Worm (Caenorhabditis elegans) whole organism, L4 larva: Measurements from ENCODE around the gene K04C2.2.
A peak's percentile ranks its signal among the peaks of the same experiment; 100 is the strongest.

Source experiments
- F26F4.8 ChIP-seq: fragments of 200-800 bp; sonication (Bioruptor generic); conservative IDR thresholded peaks from 2 replicates; pipeline ENCODE4 v1.3.6; 2022; ENCODE audit warnings: missing genetic modification characterization, missing compliant biosample characterization
- F37D6.2 ChIP-seq: sonication (generic microtip); optimal IDR thresholded peaks from 2 replicates; lab custom pipeline; 2016; ENCODE audit warnings: mild to moderate bottlenecking, missing genetic modification characterization, missing compliant biosample characterization
- F44E2.7 ChIP-seq: fragments of 200-800 bp; sonication (Bioruptor generic); IDR thresholded peaks from 2 replicates; pipeline ENCODE4 v2.1.2; 2022; ENCODE audit warnings: missing genetic modification characterization, missing compliant biosample characterization
- F49E8.2 ChIP-seq: sonication (generic microtip); optimal IDR thresholded peaks from 2 replicates; lab custom pipeline; 2016; ENCODE audit warnings: missing compliant biosample characterization, mild to moderate bottlenecking, missing genetic modification characterization, borderline replicate concordance
- T20F7.1 ChIP-seq: fragments of 200-800 bp; sonication (Bioruptor generic); optimal IDR thresholded peaks from 2 replicates; lab custom pipeline; 2018; ENCODE audit warnings: mild to moderate bottlenecking, missing genetic modification characterization, missing compliant biosample characterization
- Y105C5A.15 ChIP-seq: fragments of 200-800 bp; sonication (Bioruptor generic); IDR thresholded peaks from 2 replicates; pipeline ENCODE4 v1.3.6; 2022; ENCODE audit warnings: missing genetic modification characterization, missing compliant biosample characterization
- Y48G9A.11 ChIP-seq: fragments of 200-800 bp; sonication (Bioruptor generic); IDR thresholded peaks from 2 replicates; pipeline ENCODE4 v1.3.6; 2022; ENCODE audit warnings: missing genetic modification reagents, missing genetic modification characterization, missing compliant biosample characterization
- ZK337.2 ChIP-seq: fragments of 200-800 bp; sonication (Bioruptor generic); IDR thresholded peaks from 2 replicates; pipeline ENCODE4 v1.3.6; 2022; ENCODE audit warnings: missing genetic modification reagents, missing genetic modification characterization, missing compliant biosample characterization
- ZK546.5 ChIP-seq, 2 experiments: sonication (generic microtip); optimal IDR thresholded peaks; 2 replicates each; lab custom pipeline; 2017; ENCODE audit warnings: missing biosample characterization in 2 of 2, missing genetic modification characterization in 2 of 2
- aha-1 ChIP-seq: fragments of 150-350 bp; peaks from one replicate; lab custom pipeline; 2014; ENCODE audit warnings: missing biosample characterization, missing genetic modification characterization
- aly-2 ChIP-seq: sonication (generic microtip); optimal IDR thresholded peaks from 2 replicates; lab custom pipeline; 2018; ENCODE audit warnings: missing biosample characterization, missing genetic modification characterization
- ama-1 ChIP-seq: fragments of 150-350 bp; optimal IDR thresholded peaks from 2 replicates; lab custom pipeline; 2014; ENCODE audit warnings: inconsistent platforms, mixed read lengths
- ceh-44 ChIP-seq: fragments of 200-800 bp; sonication (Bioruptor generic); IDR thresholded peaks from 2 replicates; pipeline ENCODE4 v1.3.6; 2022; ENCODE audit warnings: missing genetic modification reagents, missing genetic modification characterization, missing compliant biosample characterization
- daf-16 ChIP-seq, 3 experiments: sonication (generic microtip); optimal IDR thresholded peaks; 2 replicates each; lab custom pipeline; 2016 to 2017; ENCODE audit warnings: missing genetic modification characterization in 3 of 3, missing genetic modification reagents in 3 of 3, mild to moderate bottlenecking in 2 of 3, missing compliant biosample characterization in 2 of 3, missing biosample characterization in 1 of 3, moderate library complexity in 1 of 3
- dmd-6 ChIP-seq: fragments of 200-800 bp; sonication (Bioruptor generic); IDR thresholded peaks from 2 replicates; pipeline ENCODE4 v1.3.6; 2022; ENCODE audit warnings: missing genetic modification reagents, missing genetic modification characterization, missing compliant biosample characterization
- duxl-1 ChIP-seq: sonication (generic microtip); optimal IDR thresholded peaks from 2 replicates; lab custom pipeline; 2016; ENCODE audit warnings: mild to moderate bottlenecking, missing genetic modification characterization, moderate library complexity, missing compliant biosample characterization; ENCODE audit not compliant: poor library complexity
- gei-8 ChIP-seq: fragments of 200-800 bp; sonication (Bioruptor generic); optimal IDR thresholded peaks from 2 replicates; lab custom pipeline; 2018; ENCODE audit warnings: mild to moderate bottlenecking, missing genetic modification characterization, missing compliant biosample characterization
- hif-1 ChIP-seq, 2 experiments: sonication (generic microtip); optimal IDR thresholded peaks; 2 replicates each; lab custom pipeline; 2016 to 2017; ENCODE audit warnings: missing compliant biosample characterization in 2 of 2, missing genetic modification characterization in 2 of 2, missing genetic modification reagents in 2 of 2, missing genotype in 2 of 2, mild to moderate bottlenecking in 1 of 2
- hmg-1.1 ChIP-seq: fragments of 200-800 bp; sonication (Bioruptor generic); IDR thresholded peaks from 2 replicates; pipeline ENCODE4 v1.3.6; 2022; ENCODE audit warnings: missing genetic modification reagents, missing genetic modification characterization, missing compliant biosample characterization
- lin-39 ChIP-seq: fragments of 150-350 bp; optimal IDR thresholded peaks from 2 replicates; lab custom pipeline; 2014; ENCODE audit warnings: missing biosample characterization, missing genetic modification reagents, missing genetic modification characterization
- lir-3 ChIP-seq: sonication (generic microtip); optimal IDR thresholded peaks from 2 replicates; lab custom pipeline; 2016; ENCODE audit warnings: mild to moderate bottlenecking, missing genetic modification characterization, missing compliant biosample characterization
- lsy-2 ChIP-seq, 2 experiments: fragments of 150-350 bp in 1 of 2; sonication (generic microtip) in 1 of 2; optimal IDR thresholded peaks; 2 replicates each; lab custom pipeline; 2014 to 2017; ENCODE audit warnings: missing biosample characterization in 2 of 2, missing genetic modification characterization in 2 of 2
- mep-1 ChIP-seq: fragments of 150-350 bp; sonication (generic microtip); optimal IDR thresholded peaks from 3 replicates; lab custom pipeline; 2014; ENCODE audit warnings: missing biosample characterization, missing genetic modification characterization
- nhr-10 ChIP-seq: fragments of 150-350 bp; optimal IDR thresholded peaks from 2 replicates; lab custom pipeline; 2014; ENCODE audit warnings: missing biosample characterization, missing genetic modification characterization
- nhr-11 ChIP-seq: fragments of 150-350 bp; optimal IDR thresholded peaks from 2 replicates; lab custom pipeline; 2014; ENCODE audit warnings: missing biosample characterization, missing genetic modification characterization
- nhr-41 ChIP-seq: fragments of 200-800 bp; sonication (Bioruptor generic); IDR thresholded peaks from 2 replicates; pipeline ENCODE4 v1.3.6; 2022; ENCODE audit warnings: missing genetic modification reagents, missing genetic modification characterization, missing compliant biosample characterization
- nhr-42 ChIP-seq: fragments of 200-800 bp; sonication (Bioruptor generic); IDR thresholded peaks from 2 replicates; pipeline ENCODE4 v1.3.6; 2022; ENCODE audit warnings: missing genetic modification characterization, missing compliant biosample characterization
- php-3 ChIP-seq: fragments of 200-800 bp; sonication (Bioruptor generic); IDR thresholded peaks from 2 replicates; pipeline ENCODE4 v1.3.6; 2022; ENCODE audit warnings: missing genetic modification reagents, missing genetic modification characterization, missing compliant biosample characterization
- set-16 ChIP-seq: fragments of 200-800 bp; sonication (Bioruptor generic); IDR thresholded peaks from 2 replicates; pipeline ENCODE4 v1.3.6; 2022; ENCODE audit warnings: missing genetic modification reagents, missing genetic modification characterization, missing compliant biosample characterization
- snpc-1.2 ChIP-seq: fragments of 200-800 bp; sonication (Bioruptor generic); IDR thresholded peaks from 2 replicates; pipeline ENCODE4 v1.3.6; 2022; ENCODE audit warnings: missing genetic modification reagents, missing genetic modification characterization, missing compliant biosample characterization
- snpc-4 ChIP-seq: fragments of 150-350 bp; optimal IDR thresholded peaks from 2 replicates; lab custom pipeline; 2014; ENCODE audit warnings: missing biosample characterization, missing genetic modification characterization
- spr-3 ChIP-seq: fragments of 200-800 bp; sonication (Bioruptor generic); optimal IDR thresholded peaks from 2 replicates; lab custom pipeline; 2018; ENCODE audit warnings: mild to moderate bottlenecking, missing genetic modification characterization, missing compliant biosample characterization
- unc-62 ChIP-seq, 3 experiments: fragments of 150-350 bp in 1 of 3; sonication (generic microtip); optimal IDR thresholded peaks in 2 of 3; peaks in 1 of 3; 1 replicate in 1 of 3; 2 replicates in 2 of 3; lab custom pipeline; 2014 to 2017; ENCODE audit warnings: missing biosample characterization in 3 of 3, missing genetic modification characterization in 3 of 3, missing genetic modification reagents in 3 of 3, missing genotype in 1 of 3
- zag-1 ChIP-seq: fragments of 150-350 bp; optimal IDR thresholded peaks from 2 replicates; lab custom pipeline; 2014; ENCODE audit warnings: missing biosample characterization, missing genetic modification characterization
- zfp-2 ChIP-seq: sonication (generic microtip); optimal IDR thresholded peaks from 2 replicates; lab custom pipeline; 2016; ENCODE audit warnings: mild to moderate bottlenecking, missing genetic modification characterization, missing compliant biosample characterization
- zip-2 ChIP-seq: fragments of 150-350 bp; optimal IDR thresholded peaks from 2 replicates; lab custom pipeline; 2014; ENCODE audit warnings: missing biosample characterization, missing genetic modification characterization
- ztf-11 ChIP-seq: fragments of 150-350 bp; optimal IDR thresholded peaks from 2 replicates; lab custom pipeline; 2014; ENCODE audit warnings: missing biosample characterization, missing genetic modification characterization

K04C2.2 gene

ce11 chrIII:6873724-6874123, 15.8 kb upstream of the K04C2.2 start:
- TF ChIP-seq F26F4.8: no peak
- TF ChIP-seq ZK337.2 (GFP tag; lab: Robert Waterston, UW): 0 out of 2 replicates have a peak, but pooled peaks have one; percentile 12
- TF ChIP-seq nhr-11 (tag; lab: Kevin White, UChicago): peak; percentile 32
- peak; percentile 48 for TF ChIP-seq mep-1 (tag; lab: Kevin White, UChicago)
- TF ChIP-seq daf-16 (GFP tag; optimal IDR thresholded peaks at IDR 0.05; lab: Kevin White, UChicago): peak in 1 of 2 experiments; percentile 44
- TF ChIP-seq daf-16 (tag; optimal IDR thresholded peaks at IDR 0.05; lab: Kevin White, UChicago): no peak
- TF ChIP-seq F44E2.7 (GFP tag; lab: Robert Waterston, UW): no peak
- TF ChIP-seq unc-62 (GFP tag; optimal IDR thresholded peaks at IDR 0.05 in 1 of 2; lab: Kevin White, UChicago): no peak
- TF ChIP-seq unc-62 (tag; optimal IDR thresholded peaks at IDR 0.05; lab: Kevin White, UChicago): no peak
- TF ChIP-seq hif-1 (tag; optimal IDR thresholded peaks at IDR 0.05; lab: Kevin White, UChicago): peak in 1 of 2 experiments; percentile 36
- TF ChIP-seq ama-1: peak; percentile 1
- TF ChIP-seq lsy-2 (tag; optimal IDR thresholded peaks at IDR 0.05; lab: Kevin White, UChicago): peak; percentile 5 to 64
- peak; percentile 10 for TF ChIP-seq F37D6.2 (tag; lab: Kevin White, UChicago)
- TF ChIP-seq zag-1 (tag; lab: Kevin White, UChicago): no peak

DNA sequence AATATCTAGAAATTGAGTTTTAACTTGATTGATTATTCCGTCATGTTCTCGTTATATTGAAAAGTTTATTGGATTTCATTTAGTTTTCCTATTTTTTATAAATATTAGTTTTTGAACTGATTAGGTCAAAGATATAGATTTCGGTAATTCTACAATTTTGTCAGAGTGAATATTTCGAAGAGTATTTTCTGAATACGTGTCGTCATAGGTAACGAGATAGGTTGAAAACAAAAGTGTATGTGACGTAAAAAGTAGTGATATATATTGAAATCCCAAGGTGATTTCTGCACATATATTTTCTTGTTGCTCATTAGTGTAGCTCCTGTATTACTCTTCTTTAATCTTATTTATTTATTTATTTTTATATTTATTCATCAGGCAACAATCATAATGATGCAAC, 8.8 kb upstream of the K04C2.2 start, which contains the start of gene K04C2.7:
TSS of gene K04C2.7 (plus strand) at position 301 of the 400 bp plus-strand sequence.
- no peak for TF ChIP-seq set-16 (GFP tag; lab: Robert Waterston, UW)
- TF ChIP-seq ceh-44 (GFP tag; lab: Robert Waterston, UW): no peak
- TF ChIP-seq F49E8.2 (tag; lab: Kevin White, UChicago): no peak
- no peak for TF ChIP-seq snpc-4
- TF ChIP-seq lir-3 (tag; lab: Kevin White, UChicago): no peak
- no peak for TF ChIP-seq ZK337.2 (GFP tag; lab: Robert Waterston, UW)
- no peak for TF ChIP-seq aly-2 (tag; lab: Kevin White, UChicago)
- TF ChIP-seq spr-3: no peak
- TF ChIP-seq dmd-6 (GFP tag; lab: Robert Waterston, UW): no peak
- no peak for TF ChIP-seq snpc-1.2 (GFP tag; lab: Robert Waterston, UW)

- TF ChIP-seq unc-62 (GFP tag; optimal IDR thresholded peaks at IDR 0.05 in 1 of 2; lab: Kevin White, UChicago) (peak in 1 of 2 experiments; percentile 85), unc-62 (tag; optimal IDR thresholded peaks at IDR 0.05; lab: Kevin White, UChicago) (no peak), gei-8 (GFP tag; lab: Kevin White, UChicago) (no peak)
These were observed 7.8 kb upstream of the K04C2.2 start for ce11 chrIII:6881745-6882144.

ce11 chrIII:6884203-6884602, 5.4 kb upstream of the K04C2.2 start, which contains the start of gene med-2:
Gene med-2, plus strand, starts transcription at chrIII:6884503.
- TF ChIP-seq php-3 (GFP tag; lab: Robert Waterston, UW) (no peak), T20F7.1 (GFP tag; lab: Kevin White, UChicago) (no peak), lin-39 (tag; lab: Kevin White, UChicago) (no peak), unc-62 (GFP tag; optimal IDR thresholded peaks at IDR 0.05 in 1 of 2; lab: Kevin White, UChicago) (peak in 1 of 2 experiments; percentile 67), unc-62 (tag; optimal IDR thresholded peaks at IDR 0.05; lab: Kevin White, UChicago) (no peak)

- TF ChIP-seq zip-2 (tag; lab: Kevin White, UChicago): no peak
- peak in 1 of 2 experiments; percentile 98 for TF ChIP-seq unc-62 (GFP tag; optimal IDR thresholded peaks at IDR 0.05 in 1 of 2; lab: Kevin White, UChicago)
- TF ChIP-seq unc-62 (tag; optimal IDR thresholded peaks at IDR 0.05; lab: Kevin White, UChicago): no peak
- TF ChIP-seq aha-1 (tag; lab: Kevin White, UChicago): peak; percentile 1
- no peak for TF ChIP-seq zag-1 (tag; lab: Kevin White, UChicago)
- TF ChIP-seq, all 104 proteins: peak for 2
These were observed 3.7 kb upstream of the K04C2.2 start for ce11 chrIII:6885889-6886288.

- TF ChIP-seq spr-3 (no peak), aly-2 (tag; lab: Kevin White, UChicago) (no peak), aha-1 (tag; lab: Kevin White, UChicago) (peak; percentile 85), nhr-41 (peak; percentile 91), F37D6.2 (tag; lab: Kevin White, UChicago) (no peak), ztf-11 (no peak), set-16 (GFP tag; lab: Robert Waterston, UW) (no peak), lsy-2 (tag; optimal IDR thresholded peaks at IDR 0.05; lab: Kevin White, UChicago) (peak in 1 of 2 experiments; percentile 75), T20F7.1 (GFP tag; lab: Kevin White, UChicago) (peak; percentile 51), F49E8.2 (tag; lab: Kevin White, UChicago) (peak; percentile 66), nhr-10 (tag; lab: Kevin White, UChicago) (no peak), ZK546.5 (tag; optimal IDR thresholded peaks at IDR 0.05; lab: Kevin White, UChicago) (no peak), dmd-6 (GFP tag; lab: Robert Waterston, UW) (peak; percentile 65), hmg-1.1 (GFP tag; lab: Robert Waterston, UW) (peak; percentile 86), duxl-1 (tag; lab: Kevin White, UChicago) (no peak), Y48G9A.11 (GFP tag; lab: Robert Waterston, UW) (peak; percentile 80), nhr-42 (GFP tag; lab: Robert Waterston, UW) (peak; percentile 52), zfp-2 (tag; lab: Kevin White, UChicago) (peak; percentile 1), Y105C5A.15 (GFP tag; lab: Robert Waterston, UW) (0 out of 2 replicates have a peak, but pooled peaks have one; percentile 65)
These were observed 2.0 kb upstream of the K04C2.2 start for ce11 chrIII:6887574-6887973.
